Worm (Caenorhabditis elegans): ENCODE results near the gene amt-2.

DNA sequence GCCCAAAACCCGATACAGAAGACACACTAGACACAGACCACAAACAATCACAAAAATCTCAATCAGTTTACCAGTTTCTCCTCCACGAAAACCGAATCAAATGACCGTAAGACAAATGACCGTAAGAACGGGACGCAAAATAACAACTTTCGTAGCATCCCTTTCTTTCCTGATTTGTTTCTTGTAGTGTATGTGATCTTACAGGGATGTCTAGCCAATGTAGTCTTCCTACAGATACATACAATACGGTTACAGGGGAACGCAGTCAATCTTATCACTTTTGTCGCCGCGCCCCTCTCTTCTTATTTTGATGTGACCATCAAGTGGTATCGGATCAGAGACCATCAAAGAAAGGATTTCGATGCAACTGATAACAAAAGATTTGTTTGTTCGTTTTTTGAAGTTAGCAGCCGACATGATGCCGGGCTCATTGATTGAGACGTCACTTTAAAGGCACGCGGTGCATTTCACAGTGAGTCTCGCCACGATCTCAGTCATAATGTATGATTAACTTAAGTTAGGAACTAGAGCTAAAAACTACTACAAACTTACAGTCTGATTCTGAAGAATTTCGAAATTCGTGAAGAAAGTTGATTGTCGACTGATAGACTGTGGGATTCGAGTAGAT, 33.5 kb downstream of the amt-2 start:
- TF ChIP-seq mdl-1 (tag; optimal IDR thresholded peaks at IDR 0.05) (no peak), ztf-11 (tag; optimal IDR thresholded peaks at IDR 0.05) (no peak), aly-2 (tag; optimal IDR thresholded peaks at IDR 0.05) (no peak), skn-1 (tag; optimal IDR thresholded peaks at IDR 0.05) (no peak), nhr-10 (tag; optimal IDR thresholded peaks at IDR 0.05) (no peak), nhr-23 (tag; optimal IDR thresholded peaks at IDR 0.05) (no peak)
